Worm (Caenorhabditis elegans) whole organism, L3 larva: Measurements from ENCODE around the gene T21C9.11.
A peak's percentile ranks its signal among the peaks of the same experiment; 100 is the strongest.

Experiments
- ama-1 ChIP-seq: fragments of 150-350 bp; optimal IDR thresholded peaks from 2 replicates; lab custom pipeline; 2018
- elt-1 ChIP-seq: fragments of 150-350 bp; optimal IDR thresholded peaks from 2 replicates; lab custom pipeline; 2014; ENCODE audit warnings: missing biosample characterization, missing genetic modification characterization
- elt-2 ChIP-seq: sonication (generic microtip); optimal IDR thresholded peaks from 2 replicates; lab custom pipeline; 2016; ENCODE audit warnings: missing genetic modification reagents, mild to moderate bottlenecking, missing genetic modification characterization, missing compliant biosample characterization
- fkh-10 ChIP-seq: sonication (generic microtip); optimal IDR thresholded peaks from 2 replicates; lab custom pipeline; 2017; ENCODE audit warnings: missing biosample characterization, missing genetic modification reagents, missing genetic modification characterization
- nhr-28 ChIP-seq: fragments of 150-350 bp; optimal IDR thresholded peaks from 2 replicates; lab custom pipeline; 2014; ENCODE audit warnings: missing biosample characterization, missing genetic modification characterization
- nhr-43 ChIP-seq: sonication (generic microtip); optimal IDR thresholded peaks from 2 replicates; lab custom pipeline; 2016; ENCODE audit warnings: mild to moderate bottlenecking, missing genetic modification characterization, missing compliant biosample characterization; ENCODE audit not compliant: poor library complexity, severe bottlenecking
- nhr-76 ChIP-seq: fragments of 150-350 bp; sonication (generic microtip); optimal IDR thresholded peaks from 5 replicates; lab custom pipeline; 2014; ENCODE audit warnings: missing biosample characterization, missing genetic modification characterization
- nhr-77 ChIP-seq: fragments of 150-350 bp; optimal IDR thresholded peaks from 2 replicates; lab custom pipeline; 2014; ENCODE audit warnings: missing biosample characterization, missing genetic modification characterization
- pqm-1 ChIP-seq: fragments of 150-350 bp; optimal IDR thresholded peaks from 2 replicates; lab custom pipeline; 2017; ENCODE audit warnings: missing biosample characterization, missing genetic modification characterization, inconsistent platforms
- tbx-2 ChIP-seq: sonication (generic microtip); optimal IDR thresholded peaks from 2 replicates; lab custom pipeline; 2016; ENCODE audit warnings: mild to moderate bottlenecking, missing genetic modification characterization, missing compliant biosample characterization

Gene T21C9.11

DNA sequence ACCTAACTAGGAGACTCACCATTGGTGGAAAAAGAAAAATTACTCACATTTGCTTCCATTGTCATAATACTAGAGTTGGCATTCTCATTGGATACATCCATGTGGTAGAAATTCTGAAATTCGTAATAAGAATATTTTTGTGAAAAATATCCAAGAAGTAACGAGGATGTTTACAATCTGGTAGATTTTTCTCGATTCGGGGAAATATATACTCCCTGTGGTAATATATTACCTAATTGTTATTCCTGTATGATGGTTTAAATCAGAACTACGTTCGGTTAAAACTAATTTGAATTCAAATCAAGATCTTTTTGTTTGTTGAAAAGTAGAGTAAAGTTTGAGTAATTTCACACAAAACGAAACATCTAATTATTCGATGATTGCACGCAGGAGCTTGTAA is 45.7 kb downstream of the T21C9.11 start, which contains the start of gene srd-34:
TSS of gene srd-34 (minus strand) at position 101 of the 400 bp plus-strand sequence.
- no peak for TF ChIP-seq tbx-2 (tag; lab: Kevin White, UChicago)
- TF ChIP-seq ama-1 (lab: Kevin White, UChicago): no peak
- no peak for TF ChIP-seq nhr-43
- TF ChIP-seq elt-1 (tag; lab: Kevin White, UChicago): no peak

DNA sequence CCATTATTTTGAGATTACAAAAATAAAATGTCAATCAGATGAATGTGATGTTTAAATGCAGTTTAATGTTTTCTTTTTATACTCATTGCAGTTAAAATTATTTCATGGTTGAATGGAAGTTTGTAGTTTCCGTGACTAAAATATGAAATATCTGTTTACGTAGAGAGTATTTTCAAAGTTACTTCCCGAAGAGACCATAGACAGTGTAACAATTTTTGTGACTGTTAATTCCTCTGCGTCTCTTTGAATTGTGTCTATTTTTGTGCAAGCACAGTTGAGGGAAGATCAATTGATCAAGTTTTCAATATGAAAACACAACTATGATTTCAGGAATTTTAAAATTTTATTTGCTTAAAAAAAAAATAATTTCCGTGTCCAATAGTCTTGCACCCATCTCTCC is 48.0 kb downstream of the T21C9.11 start, which contains the start of gene F25D1.5:
TSS of gene F25D1.5 (minus strand) at position 35 of the 400 bp plus-strand sequence.
- TF ChIP-seq nhr-28 (tag; lab: Kevin White, UChicago) (peak; percentile 47), nhr-43 (no peak), nhr-76 (no peak), fkh-10 (GFP tag; lab: Kevin White, UChicago) (no peak), elt-2 (peak; percentile 37), pqm-1 (peak; percentile 17), nhr-77 (tag; lab: Kevin White, UChicago) (peak; percentile 68)
- TF ChIP-seq, all 47 proteins: peak for 4
